Worm (Caenorhabditis elegans) whole organism, midembryonic: ENCODE results near the gene cln-3.1.

Source experiments
- med-1 ChIP-seq: sonication (generic microtip); optimal IDR thresholded peaks from 2 replicates; lab custom pipeline; 2017; ENCODE audit warnings: missing genetic modification characterization, mild to moderate bottlenecking, missing compliant biosample characterization, antibody characterized with exemption, missing genetic modification reagents; ENCODE audit not compliant: insufficient read depth
- tab-1 ChIP-seq: fragments of 200-800 bp; sonication (Bioruptor generic); IDR thresholded peaks from 2 replicates; pipeline ENCODE4 v1.3.6; 2022; ENCODE audit warnings: missing genetic modification characterization, missing compliant biosample characterization
- ztf-29 ChIP-seq: fragments of 200-800 bp; sonication (Bioruptor generic); IDR thresholded peaks from 2 replicates; pipeline ENCODE4 v1.3.6; 2022; ENCODE audit warnings: missing genetic modification reagents, missing genetic modification characterization, missing compliant biosample characterization

ce11 chrV:11308915-11309314 is 43.5 kb upstream of the cln-3.1 start:
- no peak for TF ChIP-seq med-1
- TF ChIP-seq tab-1 = no peak
- TF ChIP-seq ztf-29 = no peak
